Fruit fly (Drosophila melanogaster) whole organism, wandering third instar larva: Measurements from ENCODE around the gene CG10948.

Source experiments
- CG9705 ChIP-seq: fragments of 200-800 bp; sonication (Bioruptor generic); optimal IDR thresholded peaks from 2 replicates; lab custom pipeline; 2018; ENCODE audit warnings: missing biosample characterization, mild to moderate bottlenecking, missing genetic modification characterization
- CrebA ChIP-seq: fragments of 200-800 bp; sonication (Bioruptor generic); optimal IDR thresholded peaks from 2 replicates; lab custom pipeline; 2016; ENCODE audit warnings: missing biosample characterization, mild to moderate bottlenecking, missing genetic modification characterization, borderline replicate concordance
- GATAd ChIP-seq: sonication (Bioruptor generic); optimal IDR thresholded peaks from 2 replicates; lab custom pipeline; 2016; ENCODE audit warnings: missing biosample characterization, missing genetic modification characterization
- HLH106 ChIP-seq: fragments of 200-800 bp; optimal IDR thresholded peaks from 3 replicates; lab custom pipeline; 2019; ENCODE audit warnings: missing biosample characterization, mild to moderate bottlenecking, missing genetic modification characterization, moderate library complexity
- Hnf4 ChIP-seq: fragments of 200-800 bp; sonication (Bioruptor generic); optimal IDR thresholded peaks from 2 replicates; lab custom pipeline; 2016; ENCODE audit warnings: missing biosample characterization, mild to moderate bottlenecking, missing genetic modification characterization
- Hr78 ChIP-seq: fragments of >200 bp; optimal IDR thresholded peaks from 2 replicates; lab custom pipeline; 2017; ENCODE audit warnings: missing biosample characterization, missing genetic modification characterization
- Sp1 ChIP-seq: fragments of 200-800 bp; sonication (Bioruptor generic); optimal IDR thresholded peaks from 3 replicates; lab custom pipeline; 2019; ENCODE audit warnings: missing biosample characterization, mild to moderate bottlenecking, missing genetic modification characterization, moderate library complexity
- br ChIP-seq: fragments of 200-800 bp; sonication (Bioruptor generic); optimal IDR thresholded peaks from 2 replicates; lab custom pipeline; 2016; ENCODE audit warnings: missing biosample characterization, missing genetic modification characterization
- lola ChIP-seq: fragments of >200 bp; optimal IDR thresholded peaks from 2 replicates; lab custom pipeline; 2017; ENCODE audit warnings: missing biosample characterization, missing genetic modification characterization

dm6 chr3L:12828532-12828931 is 21.4 kb downstream of the CG10948 start:
- no peak for TF ChIP-seq CG9705 (GFP tag; lab: Kevin White, UChicago)
- TF ChIP-seq Hnf4 = no peak
- no peak for TF ChIP-seq Sp1
- no peak for TF ChIP-seq CrebA (GFP tag; lab: Kevin White, UChicago)
- no peak for TF ChIP-seq GATAd (GFP tag; lab: Kevin White, UChicago)
- TF ChIP-seq br (GFP tag; lab: Kevin White, UChicago) = no peak
- no peak for TF ChIP-seq HLH106
- no peak for TF ChIP-seq Hr78 (GFP tag; lab: Kevin White, UChicago)
- no peak for TF ChIP-seq lola (GFP tag; lab: Kevin White, UChicago)
